Worm (Caenorhabditis elegans): ENCODE results near the gene srt-8.

DNA sequence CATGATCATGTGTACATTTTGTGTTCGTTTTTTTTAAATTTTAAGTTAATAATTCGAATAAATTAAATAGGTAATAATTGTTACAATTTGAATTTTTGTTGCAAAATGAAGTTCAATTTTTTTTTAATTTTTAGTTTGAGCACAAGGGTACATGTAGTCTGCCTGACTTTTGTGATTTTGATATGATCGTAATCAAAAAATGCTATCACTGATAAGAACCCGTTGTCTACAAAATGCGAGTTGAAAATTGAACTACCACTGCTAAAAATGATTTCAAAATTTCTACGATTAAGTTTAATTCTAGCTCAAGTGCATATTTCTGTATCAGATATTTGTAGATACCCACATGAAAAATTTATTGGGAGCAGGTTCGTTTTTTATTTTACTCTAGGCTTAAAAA, 31.8 kb downstream of the srt-8 start, which contains the start of gene clec-210:
- TF ChIP-seq skn-1 (tag; optimal IDR thresholded peaks at IDR 0.05): no peak
- TF ChIP-seq blmp-1 (tag; optimal IDR thresholded peaks at IDR 0.05; ENCODE audit: insufficient read depth): no peak
- no peak for TF ChIP-seq ama-1 (optimal IDR thresholded peaks at IDR 0.05)
- TF ChIP-seq lsy-2 (tag; optimal IDR thresholded peaks at IDR 0.05): no peak
- TF ChIP-seq sma-3 (GFP tag; optimal IDR thresholded peaks at IDR 0.05): no peak
- no peak for TF ChIP-seq nhr-10 (tag; optimal IDR thresholded peaks at IDR 0.05)
- TF ChIP-seq dmd-4 (tag; optimal IDR thresholded peaks at IDR 0.05): no peak
- TF ChIP-seq aly-2 (tag; optimal IDR thresholded peaks at IDR 0.05): no peak
- no peak for TF ChIP-seq ztf-1 (GFP tag; conservative IDR thresholded peaks at IDR 0.05)

All from whole organism, L2 larva.